Worm (Caenorhabditis elegans) whole organism, L1 larva: ENCODE measurements around the gene jhdm-1.

Experiments
- C04F5.9 ChIP-seq: sonication (generic microtip); optimal IDR thresholded peaks from 2 replicates; lab custom pipeline; 2016; ENCODE audit warnings: missing genetic modification characterization, missing compliant biosample characterization
- C16A3.4 ChIP-seq: fragments of 150-350 bp; optimal IDR thresholded peaks from 2 replicates; lab custom pipeline; 2014; ENCODE audit warnings: missing biosample characterization, missing genetic modification characterization
- C34B4.2 ChIP-seq: sonication (generic microtip); optimal IDR thresholded peaks from 2 replicates; lab custom pipeline; 2017; ENCODE audit warnings: mild to moderate bottlenecking, missing genetic modification characterization, missing compliant biosample characterization
- Y116A8C.19 ChIP-seq: sonication (generic microtip); optimal IDR thresholded peaks from 2 replicates; lab custom pipeline; 2016; ENCODE audit warnings: missing compliant biosample characterization, missing genetic modification characterization, borderline replicate concordance
- aha-1 ChIP-seq: fragments of 150-350 bp; optimal IDR thresholded peaks from 2 replicates; lab custom pipeline; 2014; ENCODE audit warnings: missing biosample characterization, missing genetic modification characterization
- alr-1 ChIP-seq: fragments of 200-800 bp; sonication (Bioruptor generic); optimal IDR thresholded peaks from 2 replicates; lab custom pipeline; 2018; ENCODE audit warnings: borderline replicate concordance, mild to moderate bottlenecking, missing genetic modification characterization, missing compliant biosample characterization
- aly-2 ChIP-seq: fragments of 150-350 bp; optimal IDR thresholded peaks from 2 replicates; lab custom pipeline; 2014; ENCODE audit warnings: missing biosample characterization, missing genetic modification characterization
- ama-1 ChIP-seq: fragments of 150-350 bp; optimal IDR thresholded peaks from 2 replicates; lab custom pipeline; 2014
- ceh-63 ChIP-seq: fragments of 200-800 bp; sonication (Bioruptor generic); optimal IDR thresholded peaks from 2 replicates; lab custom pipeline; 2018; ENCODE audit warnings: mild to moderate bottlenecking, missing genetic modification characterization, missing compliant biosample characterization
- ceh-8 ChIP-seq: fragments of 200-800 bp; sonication (Bioruptor generic); optimal IDR thresholded peaks from 2 replicates; lab custom pipeline; 2018; ENCODE audit warnings: mild to moderate bottlenecking, missing genetic modification characterization, moderate library complexity, missing compliant biosample characterization
- ces-1 ChIP-seq: fragments of 150-350 bp; optimal IDR thresholded peaks from 2 replicates; lab custom pipeline; 2014; ENCODE audit warnings: missing biosample characterization, missing genetic modification reagents, missing genetic modification characterization
- dsc-1 ChIP-seq: sonication (generic microtip); optimal IDR thresholded peaks from 2 replicates; lab custom pipeline; 2016; ENCODE audit warnings: mild to moderate bottlenecking, missing genetic modification characterization, missing compliant biosample characterization
- efl-3 ChIP-seq: fragments of 200-800 bp; sonication (Bioruptor generic); optimal IDR thresholded peaks from 2 replicates; lab custom pipeline; 2018; ENCODE audit warnings: mild to moderate bottlenecking, missing genetic modification characterization, missing compliant biosample characterization
- egl-13 ChIP-seq: sonication (generic microtip); optimal IDR thresholded peaks from 2 replicates; lab custom pipeline; 2016; ENCODE audit warnings: missing genotype, missing genetic modification reagents, missing genetic modification characterization, missing compliant biosample characterization
- egl-27 ChIP-seq, 2 experiments: fragments of 150-350 bp in 1 of 2; sonication (generic microtip); optimal IDR thresholded peaks; 3 replicates each; lab custom pipeline; 2017 to 2018; ENCODE audit warnings: missing biosample characterization in 2 of 2, missing genetic modification characterization in 2 of 2, missing genetic modification reagents in 2 of 2
- elt-2 ChIP-seq: sonication (generic microtip); optimal IDR thresholded peaks from 2 replicates; lab custom pipeline; 2016; ENCODE audit warnings: missing genetic modification characterization, mild to moderate bottlenecking, inconsistent platforms, missing compliant biosample characterization, missing genetic modification reagents
- elt-3 ChIP-seq, 6 experiments: fragments of 150-350 bp in 1 of 6; sonication (generic microtip); optimal IDR thresholded peaks; 2 replicates each; lab custom pipeline; 2017 to 2018; ENCODE audit warnings: missing biosample characterization in 6 of 6, missing genetic modification characterization in 6 of 6, inconsistent platforms in 1 of 6
- ets-5 ChIP-seq: fragments of 200-800 bp; sonication (Bioruptor generic); IDR thresholded peaks from 2 replicates; pipeline ENCODE4 v1.3.6; 2022; ENCODE audit warnings: missing genetic modification characterization, missing compliant biosample characterization
- fkh-4 ChIP-seq: sonication (generic microtip); optimal IDR thresholded peaks from 2 replicates; lab custom pipeline; 2016; ENCODE audit warnings: missing compliant biosample characterization, missing genetic modification characterization, borderline replicate concordance
- fos-1 ChIP-seq: fragments of 150-350 bp; optimal IDR thresholded peaks from 2 replicates; lab custom pipeline; 2014; ENCODE audit warnings: missing biosample characterization, missing genetic modification characterization
- hlh-17 ChIP-seq: fragments of 200-800 bp; sonication (Bioruptor generic); optimal IDR thresholded peaks from 2 replicates; lab custom pipeline; 2018; ENCODE audit warnings: missing genetic modification characterization, mild to moderate bottlenecking, missing compliant biosample characterization, moderate library complexity, borderline replicate concordance
- jun-1 ChIP-seq: fragments of 150-350 bp; optimal IDR thresholded peaks from 2 replicates; lab custom pipeline; 2014; ENCODE audit warnings: missing biosample characterization, missing genetic modification reagents, missing genetic modification characterization
- lin-13 ChIP-seq: fragments of 150-350 bp; optimal IDR thresholded peaks from 2 replicates; lab custom pipeline; 2014; ENCODE audit warnings: missing biosample characterization, missing genetic modification reagents, missing genetic modification characterization
- lin-15B ChIP-seq: fragments of 150-350 bp; sonication (generic microtip); optimal IDR thresholded peaks from 3 replicates; lab custom pipeline; 2014; ENCODE audit warnings: missing biosample characterization, missing genetic modification characterization
- lin-39 ChIP-seq: fragments of 150-350 bp; optimal IDR thresholded peaks from 2 replicates; lab custom pipeline; 2014; ENCODE audit warnings: missing biosample characterization, missing genetic modification reagents, missing genetic modification characterization
- lir-3 ChIP-seq: sonication (generic microtip); optimal IDR thresholded peaks from 2 replicates; lab custom pipeline; 2016; ENCODE audit warnings: mild to moderate bottlenecking, missing genetic modification characterization, moderate library complexity, missing compliant biosample characterization; ENCODE audit not compliant: poor library complexity
- lsy-2 ChIP-seq, 2 experiments: fragments of 150-350 bp; optimal IDR thresholded peaks; 2 replicates each; lab custom pipeline; 2014; ENCODE audit warnings: missing biosample characterization in 2 of 2, missing genetic modification characterization in 2 of 2
- mab-9 ChIP-seq: fragments of 200-800 bp; sonication (Bioruptor generic); IDR thresholded peaks from 2 replicates; pipeline ENCODE4 v1.3.6; 2022; ENCODE audit warnings: missing genetic modification reagents, missing genetic modification characterization, missing compliant biosample characterization
- mep-1 ChIP-seq: fragments of 150-350 bp; optimal IDR thresholded peaks from 2 replicates; lab custom pipeline; 2014; ENCODE audit warnings: missing biosample characterization, missing genetic modification characterization
- nhr-11 ChIP-seq: fragments of 150-350 bp; optimal IDR thresholded peaks from 2 replicates; lab custom pipeline; 2014; ENCODE audit warnings: missing biosample characterization, missing genetic modification characterization
- nhr-12 ChIP-seq: sonication (generic microtip); optimal IDR thresholded peaks from 2 replicates; lab custom pipeline; 2017; ENCODE audit warnings: missing biosample characterization, missing genetic modification characterization
- nhr-19 ChIP-seq: fragments of 200-800 bp; sonication (Bioruptor generic); conservative IDR thresholded peaks from 2 replicates; pipeline ENCODE4 v1.3.6; 2022; ENCODE audit warnings: missing genetic modification characterization, missing compliant biosample characterization
- nhr-20 ChIP-seq: sonication (generic microtip); optimal IDR thresholded peaks from 2 replicates; lab custom pipeline; 2016; ENCODE audit warnings: mild to moderate bottlenecking, missing genetic modification characterization, missing compliant biosample characterization
- nhr-28 ChIP-seq: fragments of 150-350 bp; optimal IDR thresholded peaks from 2 replicates; lab custom pipeline; 2014; ENCODE audit warnings: missing biosample characterization, missing genetic modification characterization
- nhr-71 ChIP-seq: sonication (generic microtip); optimal IDR thresholded peaks from 2 replicates; lab custom pipeline; 2016; ENCODE audit warnings: mild to moderate bottlenecking, missing genetic modification characterization, moderate library complexity, missing compliant biosample characterization
- nhr-76 ChIP-seq: sonication (generic microtip); optimal IDR thresholded peaks from 2 replicates; lab custom pipeline; 2017; ENCODE audit warnings: missing biosample characterization, missing genetic modification characterization
- nhr-77 ChIP-seq: fragments of 150-350 bp; optimal IDR thresholded peaks from 2 replicates; lab custom pipeline; 2014; ENCODE audit warnings: missing biosample characterization, missing genetic modification characterization
- nhr-84 ChIP-seq: sonication (generic microtip); optimal IDR thresholded peaks from 2 replicates; lab custom pipeline; 2017; ENCODE audit warnings: missing biosample characterization, missing genetic modification characterization
- nhr-85 ChIP-seq: sonication (generic microtip); peaks from one replicate; lab custom pipeline; 2016; ENCODE audit warnings: missing genetic modification characterization, inconsistent platforms, missing compliant biosample characterization
- snu-23 ChIP-seq: sonication (generic microtip); optimal IDR thresholded peaks from 2 replicates; lab custom pipeline; 2016; ENCODE audit warnings: missing genetic modification characterization, missing compliant biosample characterization
- sox-4 ChIP-seq: sonication (generic microtip); optimal IDR thresholded peaks from 2 replicates; lab custom pipeline; 2016; ENCODE audit warnings: missing genetic modification characterization, missing compliant biosample characterization
- sup-37 ChIP-seq: fragments of 200-800 bp; sonication (Bioruptor generic); optimal IDR thresholded peaks from 2 replicates; lab custom pipeline; 2018; ENCODE audit warnings: mild to moderate bottlenecking, missing genetic modification characterization, missing compliant biosample characterization
- swsn-7 ChIP-seq: sonication (generic microtip); optimal IDR thresholded peaks from 2 replicates; lab custom pipeline; 2016; ENCODE audit warnings: missing genetic modification characterization, missing compliant biosample characterization
- tbx-2 ChIP-seq: sonication (generic microtip); optimal IDR thresholded peaks from 2 replicates; lab custom pipeline; 2016; ENCODE audit warnings: missing genetic modification characterization, missing compliant biosample characterization
- tlp-1 ChIP-seq: fragments of 150-350 bp; optimal IDR thresholded peaks from 2 replicates; lab custom pipeline; 2014; ENCODE audit warnings: missing biosample characterization, missing genetic modification characterization
- unc-130 ChIP-seq: fragments of 150-350 bp; optimal IDR thresholded peaks from 2 replicates; lab custom pipeline; 2017; ENCODE audit warnings: missing biosample characterization, missing genetic modification characterization, inconsistent platforms
- unc-30 ChIP-seq: sonication (generic microtip); optimal IDR thresholded peaks from 2 replicates; lab custom pipeline; 2017; ENCODE audit warnings: missing biosample characterization, missing genetic modification characterization
- unc-62 ChIP-seq: fragments of 150-350 bp; optimal IDR thresholded peaks from 2 replicates; lab custom pipeline; 2014; ENCODE audit warnings: missing biosample characterization, missing genetic modification reagents, missing genetic modification characterization
- unc-86 ChIP-seq: sonication (generic microtip); optimal IDR thresholded peaks from 2 replicates; lab custom pipeline; 2016; ENCODE audit warnings: missing genetic modification characterization, missing compliant biosample characterization
- unc-98 ChIP-seq: fragments of 200-800 bp; sonication (Bioruptor generic); IDR thresholded peaks from 2 replicates; pipeline ENCODE4 v1.3.6; 2022; ENCODE audit warnings: missing genetic modification characterization, missing compliant biosample characterization
- xbp-1 ChIP-seq: sonication (generic microtip); optimal IDR thresholded peaks from 2 replicates; lab custom pipeline; 2016; ENCODE audit warnings: missing genetic modification characterization, missing compliant biosample characterization
- zag-1 ChIP-seq: fragments of 150-350 bp; optimal IDR thresholded peaks from 2 replicates; lab custom pipeline; 2014; ENCODE audit warnings: missing biosample characterization, missing genetic modification characterization
- zip-4 ChIP-seq: fragments of 200-800 bp; sonication (Bioruptor generic); optimal IDR thresholded peaks from 2 replicates; lab custom pipeline; 2018; ENCODE audit warnings: mild to moderate bottlenecking, missing genetic modification characterization, moderate library complexity, missing compliant biosample characterization
- ztf-4 ChIP-seq: fragments of 150-350 bp; optimal IDR thresholded peaks from 2 replicates; lab custom pipeline; 2014; ENCODE audit warnings: missing biosample characterization, missing genetic modification characterization

Gene jhdm-1

DNA sequence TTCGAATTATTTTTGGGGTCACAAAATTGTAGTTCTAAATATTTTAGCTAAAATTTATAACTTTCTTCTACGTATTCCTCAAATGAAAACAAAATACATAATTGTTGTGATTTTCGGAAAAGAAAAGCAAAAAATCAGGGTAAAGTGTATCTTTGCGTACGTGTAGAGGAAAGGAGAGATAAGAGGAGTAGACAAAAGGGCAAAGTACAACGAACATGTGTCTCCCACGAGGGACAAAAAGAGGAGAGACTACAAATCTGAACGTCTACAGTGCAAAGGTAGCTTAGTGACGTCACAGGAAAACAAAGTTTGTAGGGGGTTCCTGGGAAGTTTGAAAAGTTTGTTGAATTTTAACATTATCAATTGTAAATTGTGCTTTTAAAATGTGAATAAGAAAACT is 6.8 kb upstream of the jhdm-1 start (continued):
- TF ChIP-seq ets-5 (GFP tag; lab: Robert Waterston, UW) (no peak), C34B4.2 (tag; lab: Kevin White, UChicago) (no peak), zag-1 (tag; lab: Kevin White, UChicago) (no peak), tbx-2 (tag; lab: Kevin White, UChicago) (peak; percentile 12), aha-1 (tag; lab: Kevin White, UChicago) (no peak), egl-13 (tag; lab: Kevin White, UChicago) (no peak), unc-130 (tag; lab: Kevin White, UChicago) (no peak), snu-23 (GFP tag; lab: Kevin White, UChicago) (peak; percentile 68), nhr-20 (tag; lab: Kevin White, UChicago) (peak; percentile 77), ztf-4 (tag; lab: Kevin White, UChicago) (peak; percentile 62), nhr-76 (tag; lab: Kevin White, UChicago) (no peak), unc-30 (tag; lab: Kevin White, UChicago) (no peak), sox-4 (no peak), unc-62 (no peak), xbp-1 (no peak), nhr-85 (peak; percentile 78), elt-2 (tag; lab: Kevin White, UChicago) (peak; percentile 63), nhr-11 (tag; lab: Kevin White, UChicago) (peak; percentile 34), nhr-28 (tag; lab: Kevin White, UChicago) (no peak), unc-98 (GFP tag; lab: Robert Waterston, UW) (no peak), ceh-8 (no peak), C16A3.4 (tag; lab: Kevin White, UChicago) (peak; percentile 16), fos-1 (tag; lab: Kevin White, UChicago) (no peak), dsc-1 (no peak), lin-39 (tag; lab: Kevin White, UChicago) (no peak), hlh-17 (GFP tag; lab: Kevin White, UChicago) (no peak), jun-1 (no peak), elt-3 (tag; optimal IDR thresholded peaks at IDR 0.05; lab: Kevin White, UChicago) (peak in 1 of 6 experiments; percentile 49), lin-15B (no peak), lir-3 (no peak), swsn-7 (no peak), lsy-2 (tag; optimal IDR thresholded peaks at IDR 0.05; lab: Kevin White, UChicago) (peak in 1 of 2 experiments; percentile 32), unc-86 (no peak), mep-1 (tag; lab: Kevin White, UChicago) (peak; percentile 48), efl-3 (GFP tag; lab: Kevin White, UChicago) (no peak), tlp-1 (tag; lab: Kevin White, UChicago) (no peak), ama-1 (lab: Kevin White, UChicago) (no peak), sup-37 (GFP tag; lab: Kevin White, UChicago) (no peak), nhr-12 (tag; lab: Kevin White, UChicago) (no peak), lin-13 (GFP tag; lab: Kevin White, UChicago) (peak; percentile 27), mab-9 (GFP tag; lab: Robert Waterston, UW) (no peak), egl-27 (tag; optimal IDR thresholded peaks at IDR 0.05; lab: Kevin White, UChicago) (no peak), zip-4 (GFP tag; lab: Kevin White, UChicago) (no peak), C04F5.9 (tag; lab: Kevin White, UChicago) (no peak), nhr-19 (GFP tag; lab: Robert Waterston, UW) (peak; percentile 55), ces-1 (no peak), alr-1 (tag; lab: Kevin White, UChicago) (no peak), nhr-77 (tag; lab: Kevin White, UChicago) (no peak), ceh-63 (no peak), Y116A8C.19 (tag; lab: Kevin White, UChicago) (no peak), aly-2 (tag; lab: Kevin White, UChicago) (no peak), fkh-4 (tag; lab: Kevin White, UChicago) (no peak), nhr-84 (no peak), nhr-71 (tag; lab: Kevin White, UChicago) (peak; percentile 67)
